Worm (Caenorhabditis elegans) whole organism, L1 larva: ENCODE results near the gene emc-5.

Source experiments
- C04F5.9 ChIP-seq: sonication (generic microtip); optimal IDR thresholded peaks from 2 replicates; lab custom pipeline; 2016; ENCODE audit warnings: missing genetic modification characterization, missing compliant biosample characterization
- C34B4.2 ChIP-seq: sonication (generic microtip); optimal IDR thresholded peaks from 2 replicates; lab custom pipeline; 2017; ENCODE audit warnings: mild to moderate bottlenecking, missing genetic modification characterization, missing compliant biosample characterization
- F16B12.6 ChIP-seq: fragments of 150-350 bp; optimal IDR thresholded peaks from 2 replicates; lab custom pipeline; 2014; ENCODE audit warnings: missing biosample characterization, missing genetic modification characterization
- Y116A8C.19 ChIP-seq: sonication (generic microtip); optimal IDR thresholded peaks from 2 replicates; lab custom pipeline; 2016; ENCODE audit warnings: missing compliant biosample characterization, missing genetic modification characterization, borderline replicate concordance
- aha-1 ChIP-seq: fragments of 150-350 bp; optimal IDR thresholded peaks from 2 replicates; lab custom pipeline; 2014; ENCODE audit warnings: missing biosample characterization, missing genetic modification characterization
- alr-1 ChIP-seq: fragments of 200-800 bp; sonication (Bioruptor generic); optimal IDR thresholded peaks from 2 replicates; lab custom pipeline; 2018; ENCODE audit warnings: borderline replicate concordance, mild to moderate bottlenecking, missing genetic modification characterization, missing compliant biosample characterization
- aly-2 ChIP-seq: fragments of 150-350 bp; optimal IDR thresholded peaks from 2 replicates; lab custom pipeline; 2014; ENCODE audit warnings: missing biosample characterization, missing genetic modification characterization
- ama-1 ChIP-seq: fragments of 150-350 bp; optimal IDR thresholded peaks from 2 replicates; lab custom pipeline; 2014
- blmp-1 ChIP-seq: fragments of 150-350 bp; optimal IDR thresholded peaks from 2 replicates; lab custom pipeline; 2014; ENCODE audit warnings: missing biosample characterization, missing genetic modification characterization
- ceh-63 ChIP-seq: fragments of 200-800 bp; sonication (Bioruptor generic); optimal IDR thresholded peaks from 2 replicates; lab custom pipeline; 2018; ENCODE audit warnings: mild to moderate bottlenecking, missing genetic modification characterization, missing compliant biosample characterization
- ceh-8 ChIP-seq: fragments of 200-800 bp; sonication (Bioruptor generic); optimal IDR thresholded peaks from 2 replicates; lab custom pipeline; 2018; ENCODE audit warnings: mild to moderate bottlenecking, missing genetic modification characterization, moderate library complexity, missing compliant biosample characterization
- ceh-90 ChIP-seq: sonication (generic microtip); optimal IDR thresholded peaks from 2 replicates; lab custom pipeline; 2016; ENCODE audit warnings: missing genetic modification characterization, missing compliant biosample characterization
- ces-1 ChIP-seq: fragments of 150-350 bp; optimal IDR thresholded peaks from 2 replicates; lab custom pipeline; 2014; ENCODE audit warnings: missing biosample characterization, missing genetic modification reagents, missing genetic modification characterization
- dpl-1 ChIP-seq, 3 experiments: fragments of 150-350 bp in 2 of 3; sonication (generic microtip) in 1 of 3; optimal IDR thresholded peaks; 2 replicates each; lab custom pipeline; 2014 to 2017; ENCODE audit warnings: missing biosample characterization in 3 of 3, missing genetic modification characterization in 3 of 3, missing genetic modification reagents in 3 of 3
- dsc-1 ChIP-seq: sonication (generic microtip); optimal IDR thresholded peaks from 2 replicates; lab custom pipeline; 2016; ENCODE audit warnings: mild to moderate bottlenecking, missing genetic modification characterization, missing compliant biosample characterization
- efl-1 ChIP-seq, 4 experiments: fragments of 150-350 bp; optimal IDR thresholded peaks in 3 of 4; peaks in 1 of 4; 1 replicate in 1 of 4; 2 replicates in 3 of 4; lab custom pipeline; 2014; ENCODE audit warnings: missing biosample characterization in 2 of 4, missing genetic modification characterization in 2 of 4, missing genetic modification reagents in 2 of 4
- egl-13 ChIP-seq: sonication (generic microtip); optimal IDR thresholded peaks from 2 replicates; lab custom pipeline; 2016; ENCODE audit warnings: missing genotype, missing genetic modification reagents, missing genetic modification characterization, missing compliant biosample characterization
- elt-3 ChIP-seq, 6 experiments: fragments of 150-350 bp in 1 of 6; sonication (generic microtip); optimal IDR thresholded peaks; 2 replicates each; lab custom pipeline; 2017 to 2018; ENCODE audit warnings: missing biosample characterization in 6 of 6, missing genetic modification characterization in 6 of 6, inconsistent platforms in 1 of 6
- ets-5 ChIP-seq: fragments of 200-800 bp; sonication (Bioruptor generic); IDR thresholded peaks from 2 replicates; pipeline ENCODE4 v1.3.6; 2022; ENCODE audit warnings: missing genetic modification characterization, missing compliant biosample characterization
- fkh-10 ChIP-seq: sonication (generic microtip); optimal IDR thresholded peaks from 2 replicates; lab custom pipeline; 2017; ENCODE audit warnings: missing biosample characterization, missing genetic modification reagents, missing genetic modification characterization
- fkh-4 ChIP-seq: sonication (generic microtip); optimal IDR thresholded peaks from 2 replicates; lab custom pipeline; 2016; ENCODE audit warnings: missing compliant biosample characterization, missing genetic modification characterization, borderline replicate concordance
- fkh-8 ChIP-seq: sonication (generic microtip); optimal IDR thresholded peaks from 2 replicates; lab custom pipeline; 2016; ENCODE audit warnings: mild to moderate bottlenecking, missing genetic modification characterization, missing compliant biosample characterization
- fos-1 ChIP-seq: fragments of 150-350 bp; optimal IDR thresholded peaks from 2 replicates; lab custom pipeline; 2014; ENCODE audit warnings: missing biosample characterization, missing genetic modification characterization
- grh-1 ChIP-seq: fragments of 200-800 bp; sonication (Bioruptor generic); IDR thresholded peaks from 2 replicates; pipeline ENCODE4 v1.3.6; 2022; ENCODE audit warnings: missing genetic modification reagents, missing genetic modification characterization, missing compliant biosample characterization
- hlh-17 ChIP-seq: fragments of 200-800 bp; sonication (Bioruptor generic); optimal IDR thresholded peaks from 2 replicates; lab custom pipeline; 2018; ENCODE audit warnings: missing genetic modification characterization, mild to moderate bottlenecking, missing compliant biosample characterization, moderate library complexity, borderline replicate concordance
- irx-1 ChIP-seq: sonication (generic microtip); optimal IDR thresholded peaks from 2 replicates; lab custom pipeline; 2016; ENCODE audit warnings: missing genetic modification characterization, missing compliant biosample characterization
- lin-13 ChIP-seq: fragments of 150-350 bp; optimal IDR thresholded peaks from 2 replicates; lab custom pipeline; 2014; ENCODE audit warnings: missing biosample characterization, missing genetic modification reagents, missing genetic modification characterization
- lin-39 ChIP-seq: fragments of 150-350 bp; optimal IDR thresholded peaks from 2 replicates; lab custom pipeline; 2014; ENCODE audit warnings: missing biosample characterization, missing genetic modification reagents, missing genetic modification characterization
- mdl-1 ChIP-seq, 2 experiments: fragments of 150-350 bp; optimal IDR thresholded peaks; 2 replicates each; lab custom pipeline; 2014 to 2017; ENCODE audit warnings: missing biosample characterization in 2 of 2, missing genetic modification characterization in 2 of 2, inconsistent platforms in 1 of 2
- mef-2 ChIP-seq: fragments of 150-350 bp; optimal IDR thresholded peaks from 2 replicates; lab custom pipeline; 2014; ENCODE audit warnings: missing biosample characterization, missing genetic modification characterization
- mep-1 ChIP-seq: fragments of 150-350 bp; optimal IDR thresholded peaks from 2 replicates; lab custom pipeline; 2014; ENCODE audit warnings: missing biosample characterization, missing genetic modification characterization
- nhr-12 ChIP-seq: sonication (generic microtip); optimal IDR thresholded peaks from 2 replicates; lab custom pipeline; 2017; ENCODE audit warnings: missing biosample characterization, missing genetic modification characterization
- nhr-47 ChIP-seq: sonication (generic microtip); optimal IDR thresholded peaks from 2 replicates; lab custom pipeline; 2016; ENCODE audit warnings: mild to moderate bottlenecking, missing genetic modification characterization, moderate library complexity, missing compliant biosample characterization
- nhr-71 ChIP-seq: sonication (generic microtip); optimal IDR thresholded peaks from 2 replicates; lab custom pipeline; 2016; ENCODE audit warnings: mild to moderate bottlenecking, missing genetic modification characterization, moderate library complexity, missing compliant biosample characterization
- nhr-84 ChIP-seq: sonication (generic microtip); optimal IDR thresholded peaks from 2 replicates; lab custom pipeline; 2017; ENCODE audit warnings: missing biosample characterization, missing genetic modification characterization
- nhr-85 ChIP-seq: sonication (generic microtip); peaks from one replicate; lab custom pipeline; 2016; ENCODE audit warnings: missing genetic modification characterization, inconsistent platforms, missing compliant biosample characterization
- pag-3 ChIP-seq: sonication (generic microtip); optimal IDR thresholded peaks from 2 replicates; lab custom pipeline; 2017; ENCODE audit warnings: missing genetic modification characterization, mild to moderate bottlenecking, missing compliant biosample characterization, antibody characterized with exemption, borderline replicate concordance; ENCODE audit not compliant: insufficient read depth
- snpc-4 ChIP-seq: fragments of 150-350 bp; optimal IDR thresholded peaks from 2 replicates; lab custom pipeline; 2014; ENCODE audit warnings: missing biosample characterization, missing genetic modification characterization
- snu-23 ChIP-seq: sonication (generic microtip); optimal IDR thresholded peaks from 2 replicates; lab custom pipeline; 2016; ENCODE audit warnings: missing genetic modification characterization, missing compliant biosample characterization
- sptf-1 ChIP-seq: fragments of 150-350 bp; optimal IDR thresholded peaks from 2 replicates; lab custom pipeline; 2014; ENCODE audit warnings: missing biosample characterization, missing genetic modification characterization
- sup-37 ChIP-seq: fragments of 200-800 bp; sonication (Bioruptor generic); optimal IDR thresholded peaks from 2 replicates; lab custom pipeline; 2018; ENCODE audit warnings: mild to moderate bottlenecking, missing genetic modification characterization, missing compliant biosample characterization
- swsn-7 ChIP-seq: sonication (generic microtip); optimal IDR thresholded peaks from 2 replicates; lab custom pipeline; 2016; ENCODE audit warnings: missing genetic modification characterization, missing compliant biosample characterization
- tbx-2 ChIP-seq: sonication (generic microtip); optimal IDR thresholded peaks from 2 replicates; lab custom pipeline; 2016; ENCODE audit warnings: missing genetic modification characterization, missing compliant biosample characterization
- tlp-1 ChIP-seq: fragments of 150-350 bp; optimal IDR thresholded peaks from 2 replicates; lab custom pipeline; 2014; ENCODE audit warnings: missing biosample characterization, missing genetic modification characterization
- unc-30 ChIP-seq: sonication (generic microtip); optimal IDR thresholded peaks from 2 replicates; lab custom pipeline; 2017; ENCODE audit warnings: missing biosample characterization, missing genetic modification characterization
- zag-1 ChIP-seq: fragments of 150-350 bp; optimal IDR thresholded peaks from 2 replicates; lab custom pipeline; 2014; ENCODE audit warnings: missing biosample characterization, missing genetic modification characterization
- zip-4 ChIP-seq: fragments of 200-800 bp; sonication (Bioruptor generic); optimal IDR thresholded peaks from 2 replicates; lab custom pipeline; 2018; ENCODE audit warnings: mild to moderate bottlenecking, missing genetic modification characterization, moderate library complexity, missing compliant biosample characterization
- ztf-11 ChIP-seq, 2 experiments: sonication (generic microtip); optimal IDR thresholded peaks; 2 replicates each; lab custom pipeline; 2016 to 2017; ENCODE audit warnings: missing genetic modification characterization in 2 of 2, missing biosample characterization in 1 of 2, missing compliant biosample characterization in 1 of 2

emc-5 gene

DNA sequence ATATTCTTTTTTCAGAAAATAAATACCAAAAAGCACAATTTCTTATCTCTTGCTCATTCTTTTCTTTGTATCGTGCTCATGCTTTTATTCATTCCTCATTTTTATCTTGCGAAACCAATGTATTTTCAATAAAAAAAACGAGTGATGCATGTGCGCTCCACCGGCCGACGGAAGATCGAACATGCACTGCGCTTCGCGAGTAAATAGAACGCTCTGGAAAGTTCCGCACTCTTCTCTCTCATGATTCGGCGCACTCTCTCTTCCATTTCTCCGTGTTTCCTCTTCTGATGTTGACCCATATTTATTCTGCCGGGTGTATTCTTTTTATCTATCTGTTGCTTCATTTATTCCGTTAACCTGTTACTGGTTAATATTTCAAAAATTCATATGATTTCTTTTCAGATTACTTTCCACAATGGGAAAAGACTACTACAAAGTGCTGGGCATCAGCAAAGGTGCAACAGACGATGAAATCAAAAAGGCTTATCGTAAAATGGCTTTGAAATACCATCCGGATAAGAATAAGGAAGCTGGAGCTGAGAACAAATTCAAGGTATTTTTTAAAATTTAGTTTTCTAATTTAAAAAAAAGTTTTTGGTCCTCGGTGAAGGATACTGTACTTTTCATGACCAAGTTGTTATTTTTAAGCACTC is 48.8 kb downstream of the emc-5 start, which contains the start of gene dnj-13 (continued):
- peak; percentile 100 for TF ChIP-seq snu-23
- peak; percentile 87 for TF ChIP-seq sup-37
- no peak for TF ChIP-seq ets-5 (GFP tag; lab: Robert Waterston, UW)
- peak; percentile 74 to 81 (median 79) for TF ChIP-seq dpl-1 (GFP tag; optimal IDR thresholded peaks at IDR 0.05; lab: Kevin White, UChicago)
- TF ChIP-seq mdl-1 (tag; optimal IDR thresholded peaks at IDR 0.05; lab: Kevin White, UChicago) = peak in 1 of 2 experiments; percentile 92
- no peak for TF ChIP-seq ceh-63 (GFP tag; lab: Kevin White, UChicago)
- TF ChIP-seq snpc-4 = peak; percentile 80
- TF ChIP-seq C34B4.2 (tag; lab: Kevin White, UChicago) = peak; percentile 50
- TF ChIP-seq ztf-11 (tag; optimal IDR thresholded peaks at IDR 0.05; lab: Kevin White, UChicago) = peak in 1 of 2 experiments; percentile 88
- TF ChIP-seq fkh-10 = peak; percentile 77
- no peak for TF ChIP-seq sptf-1 (tag; lab: Kevin White, UChicago)
- TF ChIP-seq fkh-4 (tag; lab: Kevin White, UChicago) = peak; percentile 55
- TF ChIP-seq mef-2 (tag; lab: Kevin White, UChicago) = peak; percentile 40
- peak; percentile 98 for TF ChIP-seq nhr-47 (tag; lab: Kevin White, UChicago)
- peak; percentile 98 for TF ChIP-seq mep-1 (tag; lab: Kevin White, UChicago)
- no peak for TF ChIP-seq pag-3
- TF ChIP-seq zag-1 (tag; lab: Kevin White, UChicago) = no peak
- TF ChIP-seq aly-2 (tag; lab: Kevin White, UChicago) = peak; percentile 74
- TF ChIP-seq tbx-2 (tag; lab: Kevin White, UChicago) = peak; percentile 95
- TF ChIP-seq lin-39 = peak; percentile 77
- TF ChIP-seq dsc-1 (tag; lab: Kevin White, UChicago) = peak; percentile 99
- peak in 3 of 6 experiments; percentile 79 to 93 (median 85) for TF ChIP-seq elt-3 (tag; optimal IDR thresholded peaks at IDR 0.05; lab: Kevin White, UChicago)
- peak; percentile 98 for TF ChIP-seq nhr-85 (tag; lab: Kevin White, UChicago)
- TF ChIP-seq fkh-8 (tag; lab: Kevin White, UChicago) = peak; percentile 99
- peak; percentile 87 for TF ChIP-seq blmp-1 (tag; lab: Kevin White, UChicago)
- TF ChIP-seq ama-1 (lab: Kevin White, UChicago) = peak; percentile 0
- peak; percentile 80 to 83 for TF ChIP-seq efl-1 (optimal IDR thresholded peaks at IDR 0.05; lab: Kevin White, UChicago)
- TF ChIP-seq efl-1 (GFP tag; optimal IDR thresholded peaks at IDR 0.05 in 1 of 2; lab: Kevin White, UChicago) = peak; percentile 75 to 98
- TF ChIP-seq lin-13 (GFP tag; lab: Kevin White, UChicago) = peak; percentile 93
- TF ChIP-seq unc-30 (tag; lab: Kevin White, UChicago) = peak; percentile 10
- TF ChIP-seq ces-1 (GFP tag; lab: Kevin White, UChicago) = no peak
- TF ChIP-seq hlh-17 (GFP tag; lab: Kevin White, UChicago) = no peak
- peak; percentile 93 for TF ChIP-seq irx-1 (tag; lab: Kevin White, UChicago)
- TF ChIP-seq ceh-90 (tag; lab: Kevin White, UChicago) = peak; percentile 30
- no peak for TF ChIP-seq nhr-84
- TF ChIP-seq nhr-12 (tag; lab: Kevin White, UChicago) = no peak
- peak; percentile 45 for TF ChIP-seq tlp-1 (tag; lab: Kevin White, UChicago)
- TF ChIP-seq ceh-8 (GFP tag; lab: Kevin White, UChicago) = peak; percentile 91
- TF ChIP-seq Y116A8C.19 (tag; lab: Kevin White, UChicago) = no peak
- TF ChIP-seq egl-13 (tag; lab: Kevin White, UChicago) = peak; percentile 98
- TF ChIP-seq swsn-7 (tag; lab: Kevin White, UChicago) = peak; percentile 99
- peak; percentile 80 for TF ChIP-seq aha-1 (tag; lab: Kevin White, UChicago)

DNA sequence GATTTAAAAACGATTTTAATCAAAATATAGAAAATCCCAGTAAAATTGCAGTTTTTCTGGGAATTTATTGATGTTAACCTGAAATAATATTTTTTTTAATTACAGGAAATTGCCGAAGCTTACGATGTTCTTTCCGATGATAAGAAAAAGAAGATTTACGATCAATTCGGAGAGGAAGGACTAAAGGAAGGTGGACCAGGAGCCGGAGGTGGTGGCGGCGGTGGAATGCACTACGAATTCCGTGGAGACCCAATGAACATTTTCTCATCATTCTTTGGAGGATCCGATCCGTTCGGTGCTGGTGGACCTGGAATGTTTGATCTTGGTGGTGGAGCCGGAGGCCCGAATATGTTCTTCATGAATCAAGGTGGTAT is 49.4 kb downstream of the emc-5 start:
- TF ChIP-seq zip-4 (no peak), grh-1 (no peak), F16B12.6 (tag; lab: Kevin White, UChicago) (no peak), mdl-1 (tag; optimal IDR thresholded peaks at IDR 0.05; lab: Kevin White, UChicago) (no peak), C04F5.9 (tag; lab: Kevin White, UChicago) (no peak), Y116A8C.19 (tag; lab: Kevin White, UChicago) (no peak), nhr-71 (tag; lab: Kevin White, UChicago) (no peak), fos-1 (no peak), ceh-63 (GFP tag; lab: Kevin White, UChicago) (no peak), alr-1 (tag; lab: Kevin White, UChicago) (no peak)
